Worm (Caenorhabditis elegans) whole organism, L4/young adult: ENCODE data around the gene clec-5.

Experiments
- W03F9.2 ChIP-seq: fragments of 150-350 bp; optimal IDR thresholded peaks from 2 replicates; lab custom pipeline; 2014; ENCODE audit warnings: missing biosample characterization, missing genetic modification characterization
- dao-5 ChIP-seq: sonication (generic microtip); optimal IDR thresholded peaks from 2 replicates; lab custom pipeline; 2016; ENCODE audit warnings: missing genotype, missing genetic modification characterization, moderate library complexity, missing compliant biosample characterization
- him-1 ChIP-seq: sonication (generic microtip); optimal IDR thresholded peaks from 2 replicates; lab custom pipeline; 2016; ENCODE audit warnings: missing genotype, missing genetic modification reagents, missing genetic modification characterization, missing compliant biosample characterization

ce11 chrIII:4917960-4918712 is 34.7 kb upstream of the clec-5 start, which contains the start of gene rpb-8:
- TF ChIP-seq W03F9.2 (tag; lab: Kevin White, UChicago) (peak; percentile 60), dao-5 (tag; lab: Kevin White, UChicago) (no peak), him-1 (tag; lab: Kevin White, UChicago) (no peak)
